Fruit fly (Drosophila melanogaster) whole organism, embryonic: ENCODE data around the gene CG1640.

ENCODE experiments used
- Asciz ChIP-seq: fragments of 200-800 bp; sonication (Bioruptor generic); optimal IDR thresholded peaks from 2 replicates; lab custom pipeline; 2017; ENCODE audit warnings: missing biosample characterization, mild to moderate bottlenecking, missing genetic modification characterization, missing genetic modification reagents
- CG12219 ChIP-seq: fragments of 200-800 bp; sonication (Bioruptor generic); optimal IDR thresholded peaks from 3 replicates; lab custom pipeline; 2018; ENCODE audit warnings: missing biosample characterization, mild to moderate bottlenecking, missing genetic modification characterization
- CG12659 ChIP-seq: fragments of 200-800 bp; sonication (Bioruptor generic); optimal IDR thresholded peaks from 3 replicates; lab custom pipeline; 2017; ENCODE audit warnings: mild to moderate bottlenecking, missing biosample characterization, missing genetic modification reagents, missing genetic modification characterization
- CG14710 ChIP-seq: fragments of 200-800 bp; sonication (Bioruptor generic); optimal IDR thresholded peaks from 3 replicates; lab custom pipeline; 2019; ENCODE audit warnings: missing biosample characterization, mild to moderate bottlenecking, missing genetic modification characterization, moderate library complexity
- CG15514 ChIP-seq: fragments of 200-800 bp; sonication (Bioruptor generic); optimal IDR thresholded peaks from 3 replicates; lab custom pipeline; 2017; ENCODE audit warnings: missing biosample characterization, missing genetic modification characterization, mild to moderate bottlenecking, moderate library complexity, missing genetic modification reagents
- CG1603 ChIP-seq: fragments of 200-800 bp; sonication (Bioruptor generic); optimal IDR thresholded peaks from 2 replicates; lab custom pipeline; 2019; ENCODE audit warnings: missing biosample characterization, mild to moderate bottlenecking, missing genetic modification characterization, moderate library complexity
- CG17186 ChIP-seq: fragments of 200-800 bp; sonication (Bioruptor generic); optimal IDR thresholded peaks from 3 replicates; lab custom pipeline; 2017; ENCODE audit warnings: missing biosample characterization, missing genetic modification reagents, missing genetic modification characterization
- CG17359 ChIP-seq: fragments of 200-800 bp; sonication (Bioruptor generic); optimal IDR thresholded peaks from 3 replicates; lab custom pipeline; 2018; ENCODE audit warnings: missing biosample characterization, mild to moderate bottlenecking, missing genetic modification characterization, moderate library complexity
- CG18619 ChIP-seq: fragments of 200-800 bp; sonication (Bioruptor generic); optimal IDR thresholded peaks from 3 replicates; lab custom pipeline; 2017; ENCODE audit warnings: missing biosample characterization, mild to moderate bottlenecking, missing genetic modification characterization
- CG18764 ChIP-seq: fragments of 200-800 bp; sonication (Bioruptor generic); optimal IDR thresholded peaks from 3 replicates; lab custom pipeline; 2016; ENCODE audit warnings: missing biosample characterization, missing genetic modification characterization
- CG2120 ChIP-seq: fragments of 200-800 bp; sonication (Bioruptor generic); optimal IDR thresholded peaks from 3 replicates; lab custom pipeline; 2016; ENCODE audit warnings: missing biosample characterization, missing genetic modification characterization
- CG30020 ChIP-seq: fragments of 200-800 bp; optimal IDR thresholded peaks from 2 replicates; lab custom pipeline; 2019; ENCODE audit warnings: missing biosample characterization, mild to moderate bottlenecking, missing genetic modification characterization, moderate library complexity
- CG3847 ChIP-seq: fragments of 200-800 bp; sonication (Bioruptor generic); IDR thresholded peaks from 2 replicates; pipeline ENCODE4 v1.3.6; 2022; ENCODE audit warnings: missing biosample characterization, missing genetic modification characterization
- CG4820 ChIP-seq: fragments of 200-800 bp; sonication (Bioruptor generic); optimal IDR thresholded peaks from 3 replicates; lab custom pipeline; 2016; ENCODE audit warnings: missing biosample characterization, missing genetic modification characterization
- CG6654 ChIP-seq: fragments of 200-800 bp; sonication (Bioruptor generic); optimal IDR thresholded peaks from 2 replicates; lab custom pipeline; 2017; ENCODE audit warnings: missing biosample characterization, mild to moderate bottlenecking, missing genetic modification characterization
- CG6765 ChIP-seq: fragments of 200-800 bp; sonication (Bioruptor generic); optimal IDR thresholded peaks from 3 replicates; lab custom pipeline; 2017; ENCODE audit warnings: missing biosample characterization, mild to moderate bottlenecking, missing genetic modification characterization
- CG8281 ChIP-seq: fragments of 200-800 bp; sonication (Bioruptor generic); optimal IDR thresholded peaks from 2 replicates; lab custom pipeline; 2018; ENCODE audit warnings: missing biosample characterization, mild to moderate bottlenecking, missing genetic modification characterization, moderate library complexity
- CG8924 ChIP-seq: fragments of 200-800 bp; optimal IDR thresholded peaks from 3 replicates; lab custom pipeline; 2019; ENCODE audit warnings: missing biosample characterization, mild to moderate bottlenecking, missing genetic modification characterization, moderate library complexity
- Dbx ChIP-seq: fragments of 200-800 bp; sonication (Bioruptor generic); IDR thresholded peaks from 3 replicates; pipeline ENCODE4 v1.3.6; 2022; ENCODE audit warnings: missing biosample characterization, missing genetic modification characterization
- Dfd ChIP-seq, 2 experiments: fragments of >200 bp; optimal IDR thresholded peaks; 2 replicates each; lab custom pipeline; 2017; ENCODE audit warnings: missing biosample characterization in 2 of 2, missing genetic modification characterization in 2 of 2
- Dll ChIP-seq: fragments of 200-800 bp; sonication (Bioruptor generic); IDR thresholded peaks from 4 replicates; pipeline ENCODE4 v1.3.6; 2022; ENCODE audit warnings: missing biosample characterization, missing genetic modification characterization; ENCODE audit not compliant: partially characterized antibody
- Hr3 ChIP-seq: fragments of 200-800 bp; sonication (Bioruptor generic); optimal IDR thresholded peaks from 3 replicates; lab custom pipeline; 2016; ENCODE audit warnings: missing biosample characterization, missing genetic modification characterization
- Lhr ChIP-seq: fragments of 200-800 bp; sonication (Bioruptor generic); optimal IDR thresholded peaks from 3 replicates; lab custom pipeline; 2017; ENCODE audit warnings: mild to moderate bottlenecking, missing biosample characterization, missing genetic modification reagents, missing genetic modification characterization
- MTF-1 ChIP-seq: fragments of 200-800 bp; sonication (Bioruptor generic); optimal IDR thresholded peaks from 2 replicates; lab custom pipeline; 2018; ENCODE audit warnings: missing biosample characterization, mild to moderate bottlenecking, missing genetic modification characterization, borderline replicate concordance
- Mes4 ChIP-seq: fragments of 200-800 bp; sonication (Bioruptor generic); optimal IDR thresholded peaks from 2 replicates; lab custom pipeline; 2016; ENCODE audit warnings: missing biosample characterization, missing genetic modification characterization
- NK7.1 ChIP-seq: fragments of 200-800 bp; sonication (Bioruptor generic); optimal IDR thresholded peaks from 3 replicates; lab custom pipeline; 2016; ENCODE audit warnings: missing biosample characterization, missing genetic modification characterization
- Rx ChIP-seq: fragments of 200-800 bp; sonication (Bioruptor generic); IDR thresholded peaks from 2 replicates; pipeline ENCODE4 v1.3.6; 2022; ENCODE audit warnings: missing biosample characterization, missing genetic modification characterization
- Sry-δ ChIP-seq: fragments of 200-800 bp; sonication (Bioruptor generic); optimal IDR thresholded peaks from 2 replicates; lab custom pipeline; 2016; ENCODE audit warnings: missing biosample characterization, missing genetic modification characterization
- Usf ChIP-seq: fragments of 200-800 bp; sonication (Bioruptor generic); optimal IDR thresholded peaks from 2 replicates; lab custom pipeline; 2017; ENCODE audit warnings: missing genotype, missing biosample characterization, missing genetic modification characterization
- ab ChIP-seq: fragments of 200-800 bp; sonication (Bioruptor generic); optimal IDR thresholded peaks from 2 replicates; lab custom pipeline; 2016; ENCODE audit warnings: missing biosample characterization, missing genetic modification characterization
- bcd ChIP-seq: fragments of 200-800 bp; sonication (Bioruptor generic); optimal IDR thresholded peaks from 2 replicates; lab custom pipeline; 2017; ENCODE audit warnings: missing biosample characterization, mild to moderate bottlenecking, missing genetic modification characterization
- cwo ChIP-seq: fragments of 200-800 bp; sonication (Bioruptor generic); optimal IDR thresholded peaks from 3 replicates; lab custom pipeline; 2017; ENCODE audit warnings: missing biosample characterization, missing genetic modification characterization, mild to moderate bottlenecking, moderate library complexity, missing genetic modification reagents
- dm ChIP-seq: fragments of 200-800 bp; sonication (Bioruptor generic); optimal IDR thresholded peaks from 3 replicates; lab custom pipeline; 2016; ENCODE audit warnings: missing biosample characterization, missing genetic modification characterization
- dmrt99B ChIP-seq: fragments of 200-800 bp; sonication (Bioruptor generic); optimal IDR thresholded peaks from 2 replicates; lab custom pipeline; 2018; ENCODE audit warnings: missing biosample characterization, mild to moderate bottlenecking, missing genetic modification characterization, moderate library complexity
- en ChIP-seq: fragments of 200-800 bp; sonication (Bioruptor generic); optimal IDR thresholded peaks from 2 replicates; lab custom pipeline; 2016; ENCODE audit warnings: missing biosample characterization, missing genetic modification characterization
- gfzf ChIP-seq: fragments of 200-800 bp; sonication (Bioruptor generic); optimal IDR thresholded peaks from 2 replicates; lab custom pipeline; 2016; ENCODE audit warnings: missing biosample characterization, mild to moderate bottlenecking, missing genetic modification characterization, moderate library complexity
- gsb ChIP-seq: fragments of 200-800 bp; sonication (Bioruptor generic); IDR thresholded peaks from 2 replicates; pipeline ENCODE4 v1.3.6; 2022; ENCODE audit warnings: missing biosample characterization, missing genetic modification characterization
- inv ChIP-seq: fragments of 200-800 bp; sonication (Bioruptor generic); IDR thresholded peaks from 2 replicates; pipeline ENCODE4 v1.3.6; 2022; ENCODE audit warnings: missing biosample characterization, missing genetic modification characterization; ENCODE audit not compliant: partially characterized antibody
- mld ChIP-seq: fragments of 200-800 bp; sonication (Bioruptor generic); IDR thresholded peaks from 3 replicates; pipeline ENCODE4 v1.3.6; 2022; ENCODE audit warnings: missing biosample characterization, missing genetic modification characterization; ENCODE audit not compliant: partially characterized antibody
- oc ChIP-seq: fragments of 200-800 bp; sonication (Bioruptor generic); optimal IDR thresholded peaks from 2 replicates; lab custom pipeline; 2018; ENCODE audit warnings: missing biosample characterization, mild to moderate bottlenecking, missing genetic modification characterization, moderate library complexity
- pros ChIP-seq: fragments of 200-800 bp; sonication (Bioruptor generic); optimal IDR thresholded peaks from 3 replicates; lab custom pipeline; 2019; ENCODE audit warnings: missing biosample characterization, mild to moderate bottlenecking, missing genetic modification characterization, moderate library complexity
- sob ChIP-seq: fragments of 200-800 bp; sonication (Bioruptor generic); IDR thresholded peaks from 2 replicates; pipeline ENCODE4 v1.3.6; 2022; ENCODE audit warnings: missing biosample characterization, missing genetic modification characterization
- sqz ChIP-seq: fragments of 200-800 bp; sonication (Bioruptor generic); optimal IDR thresholded peaks from 3 replicates; lab custom pipeline; 2018; ENCODE audit warnings: missing biosample characterization, mild to moderate bottlenecking, missing genetic modification characterization
- stc ChIP-seq: fragments of 200-800 bp; sonication (Bioruptor generic); IDR thresholded peaks from 2 replicates; pipeline ENCODE4 v1.3.6; 2022; ENCODE audit warnings: missing biosample characterization, missing genetic modification characterization
- stwl ChIP-seq: fragments of 200-800 bp; sonication (Bioruptor generic); optimal IDR thresholded peaks from 3 replicates; lab custom pipeline; 2018; ENCODE audit warnings: missing biosample characterization, mild to moderate bottlenecking, missing genetic modification characterization, moderate library complexity
- usp ChIP-seq: fragments of >200 bp; optimal IDR thresholded peaks from 2 replicates; lab custom pipeline; 2017; ENCODE audit warnings: missing biosample characterization, missing genetic modification characterization
- zf30C ChIP-seq: fragments of 200-800 bp; sonication (Bioruptor generic); optimal IDR thresholded peaks from 3 replicates; lab custom pipeline; 2018; ENCODE audit warnings: missing biosample characterization, mild to moderate bottlenecking, missing genetic modification characterization
- zfh1 ChIP-seq: fragments of 200-800 bp; sonication (Bioruptor generic); IDR thresholded peaks from 3 replicates; pipeline ENCODE4 v1.3.6; 2022; ENCODE audit warnings: missing biosample characterization, missing genetic modification characterization

Gene CG1640

dm6 chrX:13370826-13371703, 659 bp downstream of the CG1640 start (continued):
- no peak for TF ChIP-seq CG12219 (GFP tag; lab: Kevin White, UChicago)
- no peak for TF ChIP-seq pros (GFP tag; lab: Kevin White, UChicago)
- no peak for TF ChIP-seq CG14710 (tag; lab: Kevin White, UChicago)
- TF ChIP-seq CG8281 (tag; lab: Kevin White, UChicago), result no peak
- no peak for TF ChIP-seq cwo (GFP tag; lab: Kevin White, UChicago)
- TF ChIP-seq gsb (GFP tag; lab: Robert Waterston, UW), result no peak
- TF ChIP-seq gfzf, result peak; percentile 33
- peak; percentile 66; the same call in 3 of the 4 replicates for TF ChIP-seq Dll (GFP tag; lab: Robert Waterston, UW)
- peak; percentile 5 for TF ChIP-seq Asciz (GFP tag; lab: Kevin White, UChicago)
- TF ChIP-seq CG1603, result peak; percentile 31
- TF ChIP-seq Dbx, result no peak
- no peak for TF ChIP-seq CG17359 (tag; lab: Kevin White, UChicago)
- no peak for TF ChIP-seq ab (GFP tag; lab: Kevin White, UChicago)
- TF ChIP-seq CG15514, result peak; percentile 70
- TF ChIP-seq CG30020 (tag; lab: Kevin White, UChicago), result no peak
- TF ChIP-seq dmrt99B (tag; lab: Kevin White, UChicago), result no peak
- peak; percentile 33 for TF ChIP-seq dm (GFP tag; lab: Kevin White, UChicago)
- no peak for TF ChIP-seq Rx (GFP tag; lab: Robert Waterston, UW)
- TF ChIP-seq CG3847 (GFP tag; lab: Robert Waterston, UW), result no peak
- TF ChIP-seq CG12659, result peak; percentile 48
- TF ChIP-seq MTF-1 (GFP tag; lab: Kevin White, UChicago), result no peak
- peak; percentile 28; the same call in 1 of the 2 replicates for TF ChIP-seq sob (GFP tag; lab: Robert Waterston, UW)
- peak; percentile 58 for TF ChIP-seq CG2120
- no peak for TF ChIP-seq CG8924 (tag; lab: Kevin White, UChicago)
- TF ChIP-seq zf30C (GFP tag; lab: Kevin White, UChicago), result no peak
- TF ChIP-seq CG6765 (GFP tag; lab: Kevin White, UChicago), result no peak
- TF ChIP-seq inv, result peak; percentile 51
- TF ChIP-seq stc (GFP tag; lab: Robert Waterston, UW), result no peak; the same call in 1 of the 2 replicates
- no peak for TF ChIP-seq Hr3 (GFP tag; lab: Kevin White, UChicago)
- no peak for TF ChIP-seq Usf
- peak; percentile 56 for TF ChIP-seq sqz (GFP tag; lab: Kevin White, UChicago)
- no peak for TF ChIP-seq NK7.1 (GFP tag; lab: Kevin White, UChicago)
- peak; percentile 42 for TF ChIP-seq stwl (tag; lab: Kevin White, UChicago)
- TF ChIP-seq usp (GFP tag; lab: Kevin White, UChicago), result no peak
- no peak for TF ChIP-seq en
- TF ChIP-seq Dfd (GFP tag; optimal IDR thresholded peaks at IDR 0.05; lab: Kevin White, UChicago), result no peak
- no peak for TF ChIP-seq CG18764
- TF ChIP-seq bcd (GFP tag; lab: Kevin White, UChicago), result no peak
- peak; percentile 70 for TF ChIP-seq Sry-δ (GFP tag; lab: Kevin White, UChicago)
- no peak for TF ChIP-seq oc (tag; lab: Kevin White, UChicago)
- TF ChIP-seq zfh1, result no peak
- no peak for TF ChIP-seq CG6654 (GFP tag; lab: Kevin White, UChicago)
- TF ChIP-seq CG4820 (GFP tag; lab: Kevin White, UChicago), result no peak
- no peak for TF ChIP-seq CG17186 (GFP tag; lab: Kevin White, UChicago)
- no peak for TF ChIP-seq Mes4 (GFP tag; lab: Kevin White, UChicago)
- TF ChIP-seq Lhr (GFP tag; lab: Kevin White, UChicago), result no peak
- TF ChIP-seq mld (GFP tag; lab: Robert Waterston, UW), result no peak
- TF ChIP-seq CG18619, result no peak
